Fruit fly (Drosophila melanogaster) whole organism, embryonic: ENCODE results near the gene CG31344.

ENCODE experiments used
- Antp ChIP-seq: fragments of 200-800 bp; sonication (Bioruptor generic); optimal IDR thresholded peaks from 3 replicates; lab custom pipeline; 2016; ENCODE audit warnings: missing biosample characterization, missing genetic modification characterization
- Atf3 ChIP-seq: fragments of 200-800 bp; sonication (Bioruptor generic); optimal IDR thresholded peaks from 3 replicates; lab custom pipeline; 2016; ENCODE audit warnings: missing biosample characterization, missing genetic modification characterization
- Atf6 ChIP-seq: fragments of 200-800 bp; sonication (Bioruptor generic); IDR thresholded peaks from 2 replicates; pipeline ENCODE4 v1.3.6; 2022; ENCODE audit warnings: missing biosample characterization, missing genetic modification characterization
- BtbVII ChIP-seq: fragments of 200-800 bp; sonication (Bioruptor generic); optimal IDR thresholded peaks from 3 replicates; lab custom pipeline; 2017; ENCODE audit warnings: missing biosample characterization, mild to moderate bottlenecking, missing genetic modification characterization
- CG10565 ChIP-seq: fragments of 200-800 bp; sonication (Bioruptor generic); optimal IDR thresholded peaks from 3 replicates; lab custom pipeline; 2016; ENCODE audit warnings: missing biosample characterization, mild to moderate bottlenecking, missing genetic modification characterization
- CG11560 ChIP-seq: fragments of 200-800 bp; sonication (Bioruptor generic); IDR thresholded peaks from 3 replicates; pipeline ENCODE4 v1.3.6; 2022; ENCODE audit warnings: missing biosample characterization, missing genetic modification characterization
- CG11695 ChIP-seq: fragments of 200-800 bp; sonication (Bioruptor generic); IDR thresholded peaks from 3 replicates; pipeline ENCODE4 v1.3.6; 2022; ENCODE audit warnings: missing biosample characterization, missing genetic modification characterization
- CG12299 ChIP-seq: fragments of 200-800 bp; sonication (Bioruptor generic); optimal IDR thresholded peaks from 2 replicates; lab custom pipeline; 2018; ENCODE audit warnings: missing biosample characterization, mild to moderate bottlenecking, missing genetic modification characterization
- CG14014 ChIP-seq: fragments of 200-800 bp; sonication (Bioruptor generic); IDR thresholded peaks from 2 replicates; pipeline ENCODE4 v1.3.6; 2022; ENCODE audit warnings: missing biosample characterization, missing genetic modification characterization
- CG17359 ChIP-seq: fragments of 200-800 bp; sonication (Bioruptor generic); optimal IDR thresholded peaks from 3 replicates; lab custom pipeline; 2018; ENCODE audit warnings: missing biosample characterization, mild to moderate bottlenecking, missing genetic modification characterization, moderate library complexity
- CG17802 ChIP-seq: fragments of 200-800 bp; sonication (Bioruptor generic); optimal IDR thresholded peaks from 2 replicates; lab custom pipeline; 2018; ENCODE audit warnings: missing biosample characterization, mild to moderate bottlenecking, missing genetic modification characterization, moderate library complexity
- CG17829 ChIP-seq: fragments of 200-800 bp; optimal IDR thresholded peaks from 2 replicates; lab custom pipeline; 2019; ENCODE audit warnings: missing biosample characterization, mild to moderate bottlenecking, missing genetic modification characterization, moderate library complexity
- CG18011 ChIP-seq: fragments of 200-800 bp; sonication (Bioruptor generic); optimal IDR thresholded peaks from 2 replicates; lab custom pipeline; 2017; ENCODE audit warnings: missing biosample characterization, missing genetic modification characterization, mild to moderate bottlenecking, moderate library complexity, missing genotype
- CG18476 ChIP-seq: fragments of 200-800 bp; sonication (Bioruptor generic); optimal IDR thresholded peaks from 2 replicates; lab custom pipeline; 2016; ENCODE audit warnings: missing biosample characterization, mild to moderate bottlenecking, missing genetic modification characterization
- CG31388 ChIP-seq: fragments of 200-800 bp; sonication (Bioruptor generic); optimal IDR thresholded peaks from 2 replicates; lab custom pipeline; 2016; ENCODE audit warnings: missing biosample characterization, missing genetic modification characterization
- CG33557 ChIP-seq: fragments of 200-800 bp; sonication (Bioruptor generic); optimal IDR thresholded peaks from 2 replicates; lab custom pipeline; 2019; ENCODE audit warnings: missing biosample characterization, mild to moderate bottlenecking, missing genetic modification characterization, moderate library complexity
- CG4404 ChIP-seq: fragments of 200-800 bp; sonication (Bioruptor generic); IDR thresholded peaks from 2 replicates; pipeline ENCODE4 v1.3.6; 2022; ENCODE audit warnings: missing biosample characterization, missing genetic modification characterization
- CG4820 ChIP-seq: fragments of 200-800 bp; sonication (Bioruptor generic); optimal IDR thresholded peaks from 3 replicates; lab custom pipeline; 2016; ENCODE audit warnings: missing biosample characterization, missing genetic modification characterization
- CG6654 ChIP-seq: fragments of 200-800 bp; sonication (Bioruptor generic); optimal IDR thresholded peaks from 2 replicates; lab custom pipeline; 2017; ENCODE audit warnings: missing biosample characterization, mild to moderate bottlenecking, missing genetic modification characterization
- Chrac-16 ChIP-seq: fragments of 200-800 bp; sonication (Bioruptor generic); optimal IDR thresholded peaks from 3 replicates; lab custom pipeline; 2016; ENCODE audit warnings: missing biosample characterization, missing genetic modification characterization
- Dfd ChIP-seq, 2 experiments: fragments of >200 bp; optimal IDR thresholded peaks; 2 replicates each; lab custom pipeline; 2017; ENCODE audit warnings: missing biosample characterization in 2 of 2, missing genetic modification characterization in 2 of 2
- E2f2 ChIP-seq: fragments of 200-800 bp; sonication (Bioruptor generic); IDR thresholded peaks from 2 replicates; pipeline ENCODE4 v1.3.6; 2022; ENCODE audit warnings: missing biosample characterization, missing genetic modification characterization
- GATAe ChIP-seq: fragments of 200-800 bp; sonication (Bioruptor generic); conservative IDR thresholded peaks from 2 replicates; pipeline ENCODE4 v1.3.6; 2022; ENCODE audit warnings: missing biosample characterization, missing genetic modification characterization
- HLH3B ChIP-seq: fragments of 200-800 bp; sonication (Bioruptor generic); IDR thresholded peaks from 2 replicates; pipeline ENCODE4 v1.3.6; 2022; ENCODE audit warnings: missing biosample characterization, missing genetic modification characterization
- Hr39 ChIP-seq: fragments of >200 bp; optimal IDR thresholded peaks from 2 replicates; lab custom pipeline; 2017
- Jarid2 ChIP-seq: fragments of 200-800 bp; sonication (Bioruptor generic); optimal IDR thresholded peaks from 3 replicates; lab custom pipeline; 2017; ENCODE audit warnings: mild to moderate bottlenecking, missing biosample characterization, missing genetic modification reagents, missing genetic modification characterization
- Lim3 ChIP-seq: fragments of 200-800 bp; sonication (Bioruptor generic); IDR thresholded peaks from 2 replicates; pipeline ENCODE4 v1.3.6; 2022; ENCODE audit warnings: missing biosample characterization, missing genetic modification characterization
- Mad ChIP-seq: fragments of 200-800 bp; sonication (Bioruptor generic); optimal IDR thresholded peaks from 2 replicates; lab custom pipeline; 2016; ENCODE audit warnings: missing biosample characterization, missing genetic modification characterization
- NC2β ChIP-seq: fragments of 200-800 bp; sonication (Bioruptor generic); optimal IDR thresholded peaks from 2 replicates; lab custom pipeline; 2016; ENCODE audit warnings: missing biosample characterization, missing genetic modification characterization
- Nf-YB ChIP-seq: fragments of 200-800 bp; sonication (Bioruptor generic); optimal IDR thresholded peaks from 3 replicates; lab custom pipeline; 2019; ENCODE audit warnings: missing biosample characterization, mild to moderate bottlenecking, missing genetic modification characterization, moderate library complexity
- Oli ChIP-seq: fragments of 200-800 bp; sonication (Bioruptor generic); optimal IDR thresholded peaks from 2 replicates; lab custom pipeline; 2018; ENCODE audit warnings: missing biosample characterization, mild to moderate bottlenecking, missing genetic modification characterization, moderate library complexity
- Six4 ChIP-seq: fragments of 200-800 bp; sonication (Bioruptor generic); optimal IDR thresholded peaks from 2 replicates; lab custom pipeline; 2016; ENCODE audit warnings: missing biosample characterization, missing genetic modification characterization
- Sox102F ChIP-seq: fragments of 200-800 bp; sonication (Bioruptor generic); optimal IDR thresholded peaks from 2 replicates; lab custom pipeline; 2018; ENCODE audit warnings: missing biosample characterization, mild to moderate bottlenecking, missing genetic modification characterization, moderate library complexity
- Ssrp ChIP-seq: fragments of 200-800 bp; sonication (Bioruptor generic); optimal IDR thresholded peaks from 2 replicates; lab custom pipeline; 2018; ENCODE audit warnings: missing biosample characterization, mild to moderate bottlenecking, missing genetic modification characterization, moderate library complexity
- TFAM ChIP-seq: fragments of 200-800 bp; sonication (Bioruptor generic); optimal IDR thresholded peaks from 2 replicates; lab custom pipeline; 2017; ENCODE audit warnings: missing biosample characterization, missing genetic modification characterization, inconsistent platforms
- abd-A ChIP-seq: fragments of 200-800 bp; sonication (Bioruptor generic); optimal IDR thresholded peaks from 3 replicates; lab custom pipeline; 2019; ENCODE audit warnings: missing biosample characterization, mild to moderate bottlenecking, missing genetic modification characterization, moderate library complexity
- ap ChIP-seq: fragments of 200-800 bp; sonication (Bioruptor generic); IDR thresholded peaks from 2 replicates; pipeline ENCODE4 v1.3.6; 2022; ENCODE audit warnings: missing biosample characterization, missing genetic modification characterization
- ewg ChIP-seq: fragments of 200-800 bp; sonication (Bioruptor generic); optimal IDR thresholded peaks from 3 replicates; lab custom pipeline; 2017; ENCODE audit warnings: mild to moderate bottlenecking, missing biosample characterization, missing genetic modification reagents, missing genetic modification characterization
- fd64A ChIP-seq: fragments of 200-800 bp; sonication (Bioruptor generic); optimal IDR thresholded peaks from 3 replicates; lab custom pipeline; 2018; ENCODE audit warnings: missing biosample characterization, mild to moderate bottlenecking, missing genetic modification characterization
- gro ChIP-seq: fragments of 200-800 bp; sonication (Bioruptor generic); optimal IDR thresholded peaks from 2 replicates; lab custom pipeline; 2016; ENCODE audit warnings: missing biosample characterization, missing genetic modification characterization
- nau ChIP-seq: fragments of 200-800 bp; sonication (Bioruptor generic); optimal IDR thresholded peaks from 3 replicates; lab custom pipeline; 2017; ENCODE audit warnings: missing biosample characterization, mild to moderate bottlenecking, missing genetic modification characterization, missing genetic modification reagents
- run ChIP-seq: fragments of 200-800 bp; sonication (Bioruptor generic); optimal IDR thresholded peaks from 3 replicates; lab custom pipeline; 2018; ENCODE audit warnings: missing biosample characterization, mild to moderate bottlenecking, missing genetic modification characterization
- salm ChIP-seq: fragments of 200-800 bp; sonication (Bioruptor generic); optimal IDR thresholded peaks from 2 replicates; lab custom pipeline; 2018; ENCODE audit warnings: missing biosample characterization, mild to moderate bottlenecking, missing genetic modification characterization
- sc ChIP-seq, 3 experiments: fragments of >200 bp in 2 of 3; fragments of 200-800 bp in 1 of 3; sonication (Bioruptor generic) in 1 of 3; optimal IDR thresholded peaks; 2 replicates in 2 of 3; 3 replicates in 1 of 3; lab custom pipeline; 2017; ENCODE audit warnings: mild to moderate bottlenecking in 1 of 3, missing biosample characterization in 1 of 3, missing genetic modification characterization in 1 of 3, missing genetic modification reagents in 1 of 3
- so ChIP-seq: fragments of 200-800 bp; sonication (Bioruptor generic); IDR thresholded peaks from 3 replicates; pipeline ENCODE4 v1.3.6; 2022; ENCODE audit warnings: missing biosample characterization, missing genetic modification characterization
- stwl ChIP-seq: fragments of 200-800 bp; sonication (Bioruptor generic); optimal IDR thresholded peaks from 3 replicates; lab custom pipeline; 2018; ENCODE audit warnings: missing biosample characterization, mild to moderate bottlenecking, missing genetic modification characterization, moderate library complexity
- ttk ChIP-seq: fragments of 200-800 bp; sonication (Bioruptor generic); IDR thresholded peaks from 2 replicates; pipeline ENCODE4 v2.1.2; 2022; ENCODE audit warnings: missing biosample characterization, missing genetic modification characterization
- unc-4 ChIP-seq: fragments of 200-800 bp; sonication (Bioruptor generic); IDR thresholded peaks from 2 replicates; pipeline ENCODE4 v1.3.6; 2022; ENCODE audit warnings: missing biosample characterization, missing genetic modification characterization; ENCODE audit not compliant: partially characterized antibody
- wek ChIP-seq: fragments of 200-800 bp; sonication (Bioruptor generic); optimal IDR thresholded peaks from 3 replicates; lab custom pipeline; 2018; ENCODE audit warnings: missing biosample characterization, mild to moderate bottlenecking, missing genetic modification characterization, moderate library complexity
- zf30C ChIP-seq: fragments of 200-800 bp; sonication (Bioruptor generic); optimal IDR thresholded peaks from 3 replicates; lab custom pipeline; 2018; ENCODE audit warnings: missing biosample characterization, mild to moderate bottlenecking, missing genetic modification characterization

Gene CG31344

DNA sequence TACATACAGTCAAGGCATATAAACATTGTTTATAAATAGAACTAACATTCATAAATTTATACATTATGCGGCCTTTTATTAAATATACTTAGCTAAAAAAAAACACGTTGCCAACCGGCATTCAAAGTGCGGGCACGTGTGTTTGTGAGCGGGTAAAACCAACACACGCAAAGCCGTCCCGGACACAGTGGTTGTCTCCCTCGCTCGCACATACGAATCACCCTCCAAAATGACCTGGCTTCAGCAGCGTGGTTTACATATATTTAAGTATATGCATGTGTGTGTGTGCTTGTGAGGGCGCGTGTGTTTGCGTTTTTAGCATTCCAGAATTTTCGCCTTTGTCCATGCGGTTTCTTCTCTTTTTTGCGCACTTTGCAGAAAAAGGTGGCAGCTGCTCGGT lies 18.3 kb upstream of the CG31344 start (continued):
- TF ChIP-seq sc (optimal IDR thresholded peaks at IDR 0.05; lab: Kevin White, UChicago) = no peak
- no peak for TF ChIP-seq sc (GFP tag; optimal IDR thresholded peaks at IDR 0.05; lab: Kevin White, UChicago)
- no peak for TF ChIP-seq Ssrp (tag; lab: Kevin White, UChicago)
- no peak for TF ChIP-seq fd64A (GFP tag; lab: Kevin White, UChicago)
- TF ChIP-seq ewg (GFP tag; lab: Kevin White, UChicago) = no peak
- peak; percentile 8 for TF ChIP-seq CG33557 (GFP tag; lab: Kevin White, UChicago)
- no peak for TF ChIP-seq BtbVII
- no peak for TF ChIP-seq unc-4 (GFP tag; lab: Robert Waterston, UW)
- no peak for TF ChIP-seq ap (GFP tag; lab: Robert Waterston, UW)
- no peak for TF ChIP-seq salm
- TF ChIP-seq CG17829 (tag; lab: Kevin White, UChicago) = no peak
- TF ChIP-seq run = no peak
- no peak for TF ChIP-seq Hr39 (lab: Kevin White, UChicago)
- TF ChIP-seq E2f2 = 0 out of 2 replicates have a peak, but pooled peaks have one; percentile 20
- TF ChIP-seq CG4820 (GFP tag; lab: Kevin White, UChicago) = no peak
- no peak for TF ChIP-seq HLH3B
- peak; percentile 68 for TF ChIP-seq abd-A (tag; lab: Kevin White, UChicago)
- no peak for TF ChIP-seq Antp (GFP tag; lab: Kevin White, UChicago)
- no peak for TF ChIP-seq zf30C (GFP tag; lab: Kevin White, UChicago)
- no peak for TF ChIP-seq Six4 (GFP tag; lab: Kevin White, UChicago)
- TF ChIP-seq Nf-YB (GFP tag; lab: Kevin White, UChicago) = no peak
- no peak for TF ChIP-seq CG6654 (GFP tag; lab: Kevin White, UChicago)
- TF ChIP-seq Lim3 = no peak
- TF ChIP-seq Oli (tag; lab: Kevin White, UChicago) = no peak
- no peak for TF ChIP-seq CG18476 (GFP tag; lab: Kevin White, UChicago)
- no peak for TF ChIP-seq Atf6
- TF ChIP-seq CG17802 (tag; lab: Kevin White, UChicago) = no peak
- TF ChIP-seq so (GFP tag; lab: Robert Waterston, UW) = no peak
- TF ChIP-seq gro (GFP tag; lab: Kevin White, UChicago) = no peak
- no peak for TF ChIP-seq CG17359 (tag; lab: Kevin White, UChicago)
- no peak for TF ChIP-seq Dfd (GFP tag; optimal IDR thresholded peaks at IDR 0.05; lab: Kevin White, UChicago)
- no peak for TF ChIP-seq CG10565 (GFP tag; lab: Kevin White, UChicago)
- TF ChIP-seq TFAM (GFP tag; lab: Kevin White, UChicago) = no peak
- no peak for TF ChIP-seq Jarid2 (GFP tag; lab: Kevin White, UChicago)
- no peak for TF ChIP-seq CG31388 (GFP tag; lab: Kevin White, UChicago)
- TF ChIP-seq NC2β = no peak
- no peak for TF ChIP-seq CG18011 (GFP tag; lab: Kevin White, UChicago)
- no peak for TF ChIP-seq Atf3 (GFP tag; lab: Kevin White, UChicago)
- no peak for TF ChIP-seq CG11695 (GFP tag; lab: Robert Waterston, UW)
- no peak for TF ChIP-seq wek
- TF ChIP-seq Chrac-16 = no peak
- TF ChIP-seq nau (GFP tag; lab: Kevin White, UChicago) = no peak
- TF ChIP-seq stwl (tag; lab: Kevin White, UChicago) = no peak
- TF ChIP-seq Mad (GFP tag; lab: Kevin White, UChicago) = no peak
- TF ChIP-seq CG14014 (GFP tag; lab: Robert Waterston, UW) = no peak
- no peak for TF ChIP-seq CG4404
- no peak for TF ChIP-seq ttk (GFP tag; lab: Robert Waterston, UW)
- TF ChIP-seq Sox102F (GFP tag; lab: Kevin White, UChicago) = no peak
- no peak for TF ChIP-seq CG11560 (tag; lab: Robert Waterston, UW)
- no peak for TF ChIP-seq CG12299 (tag; lab: Kevin White, UChicago)
- TF ChIP-seq GATAe = no peak
- TF ChIP-seq, all 482 proteins: peak for 59
